Fruit fly (Drosophila melanogaster) whole organism, embryonic: ENCODE results near the gene Targ3.

Experiments
- ATbp ChIP-seq: fragments of 200-800 bp; sonication (Bioruptor generic); optimal IDR thresholded peaks from 2 replicates; lab custom pipeline; 2017; ENCODE audit warnings: missing biosample characterization, mild to moderate bottlenecking, missing genetic modification characterization, missing genetic modification reagents
- C15 ChIP-seq: fragments of 200-800 bp; sonication (Bioruptor generic); IDR thresholded peaks from 3 replicates; pipeline ENCODE4 v1.3.6; 2022; ENCODE audit warnings: missing biosample characterization, missing genetic modification characterization
- CG11093 ChIP-seq: fragments of 200-800 bp; sonication (Bioruptor generic); IDR thresholded peaks from 3 replicates; pipeline ENCODE4 v1.3.6; 2022; ENCODE audit warnings: missing biosample characterization, missing genetic modification characterization
- CG11398 ChIP-seq: fragments of 200-800 bp; sonication (Bioruptor generic); optimal IDR thresholded peaks from 2 replicates; lab custom pipeline; 2016; ENCODE audit warnings: missing biosample characterization, missing genetic modification characterization
- CG14441 ChIP-seq: fragments of 200-800 bp; sonication (Bioruptor generic); IDR thresholded peaks from 2 replicates; pipeline ENCODE4 v1.3.6; 2022; ENCODE audit warnings: missing biosample characterization, missing genetic modification characterization
- CG16815 ChIP-seq: fragments of 200-800 bp; sonication (Bioruptor generic); optimal IDR thresholded peaks from 3 replicates; lab custom pipeline; 2017; ENCODE audit warnings: missing biosample characterization, mild to moderate bottlenecking, missing genetic modification characterization
- CG17186 ChIP-seq: fragments of 200-800 bp; sonication (Bioruptor generic); optimal IDR thresholded peaks from 3 replicates; lab custom pipeline; 2017; ENCODE audit warnings: missing biosample characterization, missing genetic modification reagents, missing genetic modification characterization
- CG17361 ChIP-seq: fragments of 200-800 bp; sonication (Bioruptor generic); IDR thresholded peaks from 3 replicates; pipeline ENCODE4 v1.3.6; 2022; ENCODE audit warnings: missing biosample characterization, missing genetic modification characterization
- CG17802 ChIP-seq: fragments of 200-800 bp; sonication (Bioruptor generic); optimal IDR thresholded peaks from 2 replicates; lab custom pipeline; 2018; ENCODE audit warnings: missing biosample characterization, mild to moderate bottlenecking, missing genetic modification characterization, moderate library complexity
- CG2712 ChIP-seq: fragments of 200-800 bp; optimal IDR thresholded peaks from 3 replicates; lab custom pipeline; 2019; ENCODE audit warnings: missing biosample characterization, mild to moderate bottlenecking, missing genetic modification characterization, moderate library complexity
- CG2875 ChIP-seq: fragments of 200-800 bp; sonication (Bioruptor generic); optimal IDR thresholded peaks from 2 replicates; lab custom pipeline; 2017; ENCODE audit warnings: missing biosample characterization, mild to moderate bottlenecking, missing genetic modification characterization, missing genetic modification reagents
- CG31224 ChIP-seq: fragments of 200-800 bp; sonication (Bioruptor generic); IDR thresholded peaks from 2 replicates; pipeline ENCODE4 v1.3.6; 2022; ENCODE audit warnings: missing biosample characterization, missing genetic modification characterization
- CG6175 ChIP-seq: fragments of 200-800 bp; sonication (Bioruptor generic); IDR thresholded peaks from 3 replicates; pipeline ENCODE4 v1.3.6; 2022; ENCODE audit warnings: missing biosample characterization, missing genetic modification characterization
- CG6854 ChIP-seq: fragments of 200-800 bp; sonication (Bioruptor generic); optimal IDR thresholded peaks from 3 replicates; lab custom pipeline; 2017; ENCODE audit warnings: missing biosample characterization, mild to moderate bottlenecking, missing genetic modification characterization
- CG7271 ChIP-seq: fragments of 200-800 bp; sonication (Bioruptor generic); optimal IDR thresholded peaks from 2 replicates; lab custom pipeline; 2018; ENCODE audit warnings: missing biosample characterization, mild to moderate bottlenecking, missing genetic modification characterization, moderate library complexity
- CG8944 ChIP-seq: fragments of 200-800 bp; sonication (Bioruptor generic); optimal IDR thresholded peaks from 3 replicates; lab custom pipeline; 2016; ENCODE audit warnings: missing biosample characterization, missing genetic modification characterization
- CHES-1-like ChIP-seq: fragments of 200-800 bp; sonication (Bioruptor generic); optimal IDR thresholded peaks from 2 replicates; lab custom pipeline; 2016; ENCODE audit warnings: missing biosample characterization, missing genetic modification characterization
- Dek ChIP-seq: fragments of 200-800 bp; sonication (Bioruptor generic); optimal IDR thresholded peaks from 3 replicates; lab custom pipeline; 2019; ENCODE audit warnings: missing biosample characterization, mild to moderate bottlenecking, missing genetic modification characterization, moderate library complexity
- Dll ChIP-seq: fragments of 200-800 bp; sonication (Bioruptor generic); IDR thresholded peaks from 4 replicates; pipeline ENCODE4 v1.3.6; 2022; ENCODE audit warnings: missing biosample characterization, missing genetic modification characterization; ENCODE audit not compliant: partially characterized antibody
- Fer1 ChIP-seq: fragments of 200-800 bp; sonication (Bioruptor generic); optimal IDR thresholded peaks from 2 replicates; lab custom pipeline; 2017; ENCODE audit warnings: missing biosample characterization, mild to moderate bottlenecking, missing genetic modification characterization
- GATAe ChIP-seq: fragments of 200-800 bp; sonication (Bioruptor generic); conservative IDR thresholded peaks from 2 replicates; pipeline ENCODE4 v1.3.6; 2022; ENCODE audit warnings: missing biosample characterization, missing genetic modification characterization
- HLH4C ChIP-seq: fragments of 200-800 bp; sonication (Bioruptor generic); IDR thresholded peaks from 3 replicates; pipeline ENCODE4 v1.3.6; 2022; ENCODE audit warnings: missing biosample characterization, missing genetic modification characterization; ENCODE audit not compliant: partially characterized antibody
- HmgD ChIP-seq: fragments of 200-800 bp; sonication (Bioruptor generic); optimal IDR thresholded peaks from 3 replicates; lab custom pipeline; 2016; ENCODE audit warnings: missing biosample characterization, missing genetic modification characterization
- Kr ChIP-seq: fragments of 200-800 bp; sonication (Bioruptor generic); optimal IDR thresholded peaks from 2 replicates; lab custom pipeline; 2017; ENCODE audit warnings: missing biosample characterization, mild to moderate bottlenecking, missing genetic modification characterization
- MBD-R2 ChIP-seq: fragments of 200-800 bp; sonication (Bioruptor generic); IDR thresholded peaks from 2 replicates; pipeline ENCODE4 v1.3.6; 2022; ENCODE audit warnings: missing biosample characterization, missing genetic modification characterization
- MTF-1 ChIP-seq: fragments of 200-800 bp; sonication (Bioruptor generic); optimal IDR thresholded peaks from 2 replicates; lab custom pipeline; 2018; ENCODE audit warnings: missing biosample characterization, mild to moderate bottlenecking, missing genetic modification characterization, borderline replicate concordance
- Mad ChIP-seq: fragments of 200-800 bp; sonication (Bioruptor generic); optimal IDR thresholded peaks from 2 replicates; lab custom pipeline; 2016; ENCODE audit warnings: missing biosample characterization, missing genetic modification characterization
- Med ChIP-seq: fragments of 200-800 bp; sonication (Bioruptor generic); peaks from one replicate; lab custom pipeline; 2016; ENCODE audit warnings: missing biosample characterization, missing genetic modification characterization, mild to moderate bottlenecking, inconsistent platforms, moderate library complexity
- Opbp ChIP-seq: fragments of 200-800 bp; sonication (Bioruptor generic); IDR thresholded peaks from 3 replicates; pipeline ENCODE4 v1.3.6; 2022; ENCODE audit warnings: missing biosample characterization, missing genetic modification characterization; ENCODE audit not compliant: partially characterized antibody
- Pdp1 ChIP-seq, 2 experiments: fragments of 200-800 bp; sonication (Bioruptor generic); optimal IDR thresholded peaks; 3 replicates each; lab custom pipeline; 2016; ENCODE audit warnings: missing biosample characterization in 2 of 2, missing genetic modification characterization in 2 of 2, mild to moderate bottlenecking in 1 of 2, moderate library complexity in 1 of 2
- Ravus ChIP-seq: fragments of 200-800 bp; sonication (Bioruptor generic); IDR thresholded peaks from 2 replicates; pipeline ENCODE4 v1.3.6; 2022; ENCODE audit warnings: missing biosample characterization, missing genetic modification characterization
- TFAM ChIP-seq: fragments of 200-800 bp; sonication (Bioruptor generic); optimal IDR thresholded peaks from 2 replicates; lab custom pipeline; 2017; ENCODE audit warnings: missing biosample characterization, missing genetic modification characterization, inconsistent platforms
- exex ChIP-seq: fragments of 200-800 bp; sonication (Bioruptor generic); optimal IDR thresholded peaks from 4 replicates; lab custom pipeline; 2018; ENCODE audit warnings: missing biosample characterization, mild to moderate bottlenecking, missing genetic modification characterization, moderate library complexity
- gcm ChIP-seq: fragments of 200-800 bp; sonication (Bioruptor generic); optimal IDR thresholded peaks from 2 replicates; lab custom pipeline; 2019; ENCODE audit warnings: missing biosample characterization, mild to moderate bottlenecking, missing genetic modification characterization, moderate library complexity
- hkb ChIP-seq, 2 experiments: fragments of 200-800 bp in 1 of 2; fragments of >200 bp in 1 of 2; sonication (Bioruptor generic) in 1 of 2; IDR thresholded peaks in 1 of 2; optimal IDR thresholded peaks in 1 of 2; 2 replicates each; pipeline versions ENCODE4 v1.3.6 to Lab custom; 2017 to 2022; ENCODE audit warnings: missing biosample characterization in 1 of 2, missing genetic modification characterization in 1 of 2
- ind ChIP-seq: fragments of 200-800 bp; sonication (Bioruptor generic); optimal IDR thresholded peaks from 3 replicates; lab custom pipeline; 2016; ENCODE audit warnings: missing biosample characterization, missing genetic modification characterization
- klu ChIP-seq: fragments of 200-800 bp; sonication (Bioruptor generic); IDR thresholded peaks from 2 replicates; pipeline ENCODE4 v1.3.6; 2022; ENCODE audit warnings: missing biosample characterization, missing genetic modification characterization
- mam ChIP-seq: fragments of 200-800 bp; sonication (Bioruptor generic); optimal IDR thresholded peaks from 3 replicates; lab custom pipeline; 2016; ENCODE audit warnings: missing biosample characterization, missing genetic modification characterization
- nerfin-1 ChIP-seq: fragments of 200-800 bp; sonication (Bioruptor generic); optimal IDR thresholded peaks from 3 replicates; lab custom pipeline; 2019; ENCODE audit warnings: missing biosample characterization, mild to moderate bottlenecking, missing genetic modification characterization, moderate library complexity
- nom ChIP-seq: fragments of 200-800 bp; sonication (Bioruptor generic); optimal IDR thresholded peaks from 2 replicates; lab custom pipeline; 2017; ENCODE audit warnings: missing biosample characterization, missing genetic modification characterization, mild to moderate bottlenecking, moderate library complexity, missing genetic modification reagents
- pb ChIP-seq: fragments of 200-800 bp; sonication (Bioruptor generic); optimal IDR thresholded peaks from 3 replicates; lab custom pipeline; 2016; ENCODE audit warnings: missing biosample characterization, missing genetic modification characterization
- salm ChIP-seq: fragments of 200-800 bp; sonication (Bioruptor generic); optimal IDR thresholded peaks from 2 replicates; lab custom pipeline; 2018; ENCODE audit warnings: missing biosample characterization, mild to moderate bottlenecking, missing genetic modification characterization
- scrt ChIP-seq: fragments of 200-800 bp; sonication (Bioruptor generic); optimal IDR thresholded peaks from 2 replicates; lab custom pipeline; 2018; ENCODE audit warnings: missing biosample characterization, mild to moderate bottlenecking, missing genetic modification characterization, moderate library complexity
- sd ChIP-seq: fragments of 200-800 bp; sonication (Bioruptor generic); optimal IDR thresholded peaks from 3 replicates; lab custom pipeline; 2018; ENCODE audit warnings: missing biosample characterization, mild to moderate bottlenecking, missing genetic modification characterization, moderate library complexity
- sens ChIP-seq: fragments of 200-800 bp; sonication (Bioruptor generic); peaks from one replicate; lab custom pipeline; 2016; ENCODE audit warnings: missing biosample characterization, missing genetic modification characterization
- slbo ChIP-seq: fragments of 200-800 bp; sonication (Bioruptor generic); IDR thresholded peaks from 2 replicates; pipeline ENCODE4 v1.3.6; 2022; ENCODE audit warnings: missing biosample characterization, missing genetic modification characterization
- sna ChIP-seq: fragments of 200-800 bp; sonication (Bioruptor generic); IDR thresholded peaks from 2 replicates; pipeline ENCODE4 v1.3.6; 2022; ENCODE audit warnings: missing biosample characterization, missing genetic modification characterization; ENCODE audit not compliant: partially characterized antibody
- ttk ChIP-seq: fragments of 200-800 bp; sonication (Bioruptor generic); IDR thresholded peaks from 2 replicates; pipeline ENCODE4 v2.1.2; 2022; ENCODE audit warnings: missing biosample characterization, missing genetic modification characterization
- zfh2 ChIP-seq: fragments of 200-800 bp; sonication (Bioruptor generic); optimal IDR thresholded peaks from 2 replicates; lab custom pipeline; 2016; ENCODE audit warnings: missing biosample characterization, missing genetic modification characterization

Gene Targ3

DNA sequence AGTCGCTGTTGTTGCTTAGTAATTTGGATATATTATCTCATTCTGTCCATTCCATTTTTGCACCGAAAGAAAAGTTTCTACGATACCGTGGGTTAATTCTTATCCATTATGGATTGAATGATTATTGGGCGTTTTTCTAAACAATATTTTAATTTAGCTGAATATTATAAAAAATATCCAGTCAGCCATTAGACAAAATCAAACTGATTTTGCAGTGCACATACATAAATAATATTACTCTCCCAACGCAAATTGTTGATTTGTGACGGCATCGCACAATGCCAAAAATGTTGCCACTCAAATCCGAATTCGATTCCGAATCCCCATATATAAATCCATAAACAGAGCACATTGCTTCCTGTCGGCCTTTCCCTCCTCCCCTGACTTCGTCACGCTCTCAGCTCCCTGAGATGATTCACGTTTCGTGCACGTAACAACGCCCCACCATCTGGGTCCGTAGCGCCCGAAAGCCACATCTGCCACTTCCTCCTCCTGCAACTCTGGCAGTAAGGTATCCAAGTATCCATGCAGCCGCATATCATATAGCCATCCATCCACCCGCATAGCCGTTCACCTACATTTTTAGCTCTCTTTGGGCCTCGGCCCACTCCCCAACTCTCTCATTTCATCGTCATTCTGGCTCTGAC, 19.6 kb upstream of the Targ3 start (continued):
- TF ChIP-seq hkb (optimal IDR thresholded peaks at IDR 0.05; lab: Kevin White, UChicago): no peak
- TF ChIP-seq hkb (GFP tag; IDR thresholded peaks at IDR 0.05; lab: Robert Waterston, UW): peak; percentile 66
- no peak for TF ChIP-seq MTF-1 (GFP tag; lab: Kevin White, UChicago)
- TF ChIP-seq TFAM: no peak
- TF ChIP-seq scrt (GFP tag; lab: Kevin White, UChicago): peak; percentile 57
- no peak for TF ChIP-seq CG11398
- peak; percentile 51 for TF ChIP-seq Ravus (GFP tag; lab: Robert Waterston, UW)
- TF ChIP-seq Dll (GFP tag; lab: Robert Waterston, UW): no peak
- TF ChIP-seq ind: peak; percentile 59
- peak; percentile 31 for TF ChIP-seq CG16815 (GFP tag; lab: Kevin White, UChicago)
- TF ChIP-seq CG17361 (GFP tag; lab: Robert Waterston, UW): no peak
- no peak for TF ChIP-seq Kr (GFP tag; lab: Kevin White, UChicago)
- TF ChIP-seq Mad (GFP tag; lab: Kevin White, UChicago): peak; percentile 48
- TF ChIP-seq salm: no peak
- peak; percentile 30 for TF ChIP-seq CHES-1-like
- TF ChIP-seq CG11093 (GFP tag; lab: Robert Waterston, UW): no peak
- TF ChIP-seq CG8944: peak; percentile 7
- TF ChIP-seq ATbp (GFP tag; lab: Kevin White, UChicago): no peak
- peak; percentile 63 to 66 for TF ChIP-seq Pdp1 (GFP tag; optimal IDR thresholded peaks at IDR 0.05; lab: Kevin White, UChicago)
- TF ChIP-seq Dek (tag; lab: Kevin White, UChicago): peak; percentile 70
- TF ChIP-seq pb (GFP tag; lab: Kevin White, UChicago): no peak
- no peak for TF ChIP-seq sna (GFP tag; lab: Robert Waterston, UW)
- TF ChIP-seq ttk (GFP tag; lab: Robert Waterston, UW): peak; percentile 49; the same call in 1 of the 2 replicates
- TF ChIP-seq CG7271 (tag; lab: Kevin White, UChicago): no peak
- TF ChIP-seq HLH4C (GFP tag; lab: Robert Waterston, UW): 0 out of 3 replicates have a peak, but pooled peaks have one; percentile 11
- peak; percentile 67 for TF ChIP-seq Fer1 (GFP tag; lab: Kevin White, UChicago)
- TF ChIP-seq CG6175 (GFP tag; lab: Robert Waterston, UW): peak; percentile 37; the same call in 1 of the 3 replicates
- TF ChIP-seq nom (GFP tag; lab: Kevin White, UChicago): no peak
- TF ChIP-seq slbo (GFP tag; lab: Robert Waterston, UW): peak; percentile 93
- peak; percentile 70 for TF ChIP-seq CG31224
- no peak for TF ChIP-seq nerfin-1
- no peak for TF ChIP-seq C15 (GFP tag; lab: Robert Waterston, UW)
- TF ChIP-seq CG17186 (GFP tag; lab: Kevin White, UChicago): no peak
- no peak for TF ChIP-seq Opbp (GFP tag; lab: Robert Waterston, UW)
- TF ChIP-seq gcm (GFP tag; lab: Kevin White, UChicago): no peak
- no peak for TF ChIP-seq CG2875 (GFP tag; lab: Kevin White, UChicago)
- TF ChIP-seq CG17802 (tag; lab: Kevin White, UChicago): no peak
- peak; percentile 90 for TF ChIP-seq Med (GFP tag; lab: Kevin White, UChicago)
- TF ChIP-seq mam (GFP tag; lab: Kevin White, UChicago): peak; percentile 67
- TF ChIP-seq MBD-R2 (GFP tag; lab: Robert Waterston, UW): peak; percentile 35; the same call in 1 of the 2 replicates
- TF ChIP-seq CG14441 (GFP tag; lab: Robert Waterston, UW): peak; percentile 77
- TF ChIP-seq klu (GFP tag; lab: Robert Waterston, UW): peak; percentile 68
- no peak for TF ChIP-seq HmgD (GFP tag; lab: Kevin White, UChicago)
- peak; percentile 64 for TF ChIP-seq CG6854 (GFP tag; lab: Kevin White, UChicago)
- TF ChIP-seq GATAe (GFP tag; lab: Robert Waterston, UW): no peak
- peak; percentile 72 for TF ChIP-seq zfh2 (GFP tag; lab: Kevin White, UChicago)
- TF ChIP-seq sens: peak; percentile 11
- peak; percentile 77 for TF ChIP-seq sd (tag; lab: Kevin White, UChicago)
- peak; percentile 30 for TF ChIP-seq exex
- TF ChIP-seq CG2712 (tag; lab: Kevin White, UChicago): peak; percentile 31
